Worm (Caenorhabditis elegans) whole organism, L3 larva: ENCODE data around the gene zmp-1.

Source experiments
- aly-2 ChIP-seq: fragments of 150-350 bp; optimal IDR thresholded peaks from 2 replicates; lab custom pipeline; 2014; ENCODE audit warnings: missing biosample characterization, missing genetic modification characterization
- ama-1 ChIP-seq: fragments of 150-350 bp; optimal IDR thresholded peaks from 2 replicates; lab custom pipeline; 2018
- ceh-82 ChIP-seq: fragments of 150-350 bp; optimal IDR thresholded peaks from 2 replicates; lab custom pipeline; 2014; ENCODE audit warnings: missing biosample characterization, missing genetic modification characterization
- daf-12 ChIP-seq: fragments of 150-350 bp; optimal IDR thresholded peaks from 2 replicates; lab custom pipeline; 2014; ENCODE audit warnings: missing biosample characterization, missing genetic modification reagents, missing genetic modification characterization
- elt-2 ChIP-seq: sonication (generic microtip); optimal IDR thresholded peaks from 2 replicates; lab custom pipeline; 2016; ENCODE audit warnings: missing genetic modification reagents, mild to moderate bottlenecking, missing genetic modification characterization, missing compliant biosample characterization
- eor-1 ChIP-seq, 2 experiments: fragments of 150-350 bp; optimal IDR thresholded peaks; 2 replicates each; lab custom pipeline; 2014 to 2018; ENCODE audit warnings: missing biosample characterization in 2 of 2, missing genetic modification characterization in 2 of 2
- fkh-10 ChIP-seq: sonication (generic microtip); optimal IDR thresholded peaks from 2 replicates; lab custom pipeline; 2017; ENCODE audit warnings: missing biosample characterization, missing genetic modification reagents, missing genetic modification characterization
- hmg-11 ChIP-seq: sonication (generic microtip); optimal IDR thresholded peaks from 2 replicates; lab custom pipeline; 2016; ENCODE audit warnings: missing genetic modification characterization, missing compliant biosample characterization
- lin-39 ChIP-seq: fragments of 150-350 bp; optimal IDR thresholded peaks from 2 replicates; lab custom pipeline; 2018; ENCODE audit warnings: missing biosample characterization, missing genetic modification reagents, missing genetic modification characterization
- mdl-1 ChIP-seq: fragments of 150-350 bp; optimal IDR thresholded peaks from 2 replicates; lab custom pipeline; 2014; ENCODE audit warnings: missing biosample characterization, missing genetic modification characterization
- nfya-1 ChIP-seq: sonication (generic microtip); optimal IDR thresholded peaks from 2 replicates; lab custom pipeline; 2017; ENCODE audit warnings: missing genetic modification characterization, mild to moderate bottlenecking, missing compliant biosample characterization, antibody characterized with exemption, moderate library complexity; ENCODE audit not compliant: insufficient read depth
- nhr-11 ChIP-seq: fragments of 150-350 bp; optimal IDR thresholded peaks from 2 replicates; lab custom pipeline; 2014; ENCODE audit warnings: missing biosample characterization, missing genetic modification characterization
- nhr-23 ChIP-seq: fragments of 150-350 bp; optimal IDR thresholded peaks from 2 replicates; lab custom pipeline; 2014; ENCODE audit warnings: missing biosample characterization, missing genetic modification reagents, missing genetic modification characterization
- nhr-25 ChIP-seq: sonication (generic microtip); optimal IDR thresholded peaks from 2 replicates; lab custom pipeline; 2017; ENCODE audit warnings: missing biosample characterization, missing genetic modification characterization
- nhr-43 ChIP-seq: sonication (generic microtip); optimal IDR thresholded peaks from 2 replicates; lab custom pipeline; 2016; ENCODE audit warnings: mild to moderate bottlenecking, missing genetic modification characterization, missing compliant biosample characterization; ENCODE audit not compliant: poor library complexity, severe bottlenecking
- nhr-77 ChIP-seq: fragments of 150-350 bp; optimal IDR thresholded peaks from 2 replicates; lab custom pipeline; 2014; ENCODE audit warnings: missing biosample characterization, missing genetic modification characterization
- pha-4 ChIP-seq: fragments of 150-350 bp; optimal IDR thresholded peaks from 2 replicates; lab custom pipeline; 2014; ENCODE audit warnings: missing biosample characterization, missing genetic modification reagents, missing genetic modification characterization
- pqm-1 ChIP-seq: fragments of 150-350 bp; optimal IDR thresholded peaks from 2 replicates; lab custom pipeline; 2017; ENCODE audit warnings: missing biosample characterization, missing genetic modification characterization, inconsistent platforms
- snpc-4 ChIP-seq: fragments of 150-350 bp; optimal IDR thresholded peaks from 2 replicates; lab custom pipeline; 2014; ENCODE audit warnings: missing biosample characterization, missing genetic modification characterization
- tbx-2 ChIP-seq: sonication (generic microtip); optimal IDR thresholded peaks from 2 replicates; lab custom pipeline; 2016; ENCODE audit warnings: mild to moderate bottlenecking, missing genetic modification characterization, missing compliant biosample characterization
- ztf-11 ChIP-seq: fragments of 150-350 bp; optimal IDR thresholded peaks from 2 replicates; lab custom pipeline; 2014; ENCODE audit warnings: missing biosample characterization, missing genetic modification characterization
- ztf-4 ChIP-seq: fragments of 150-350 bp; optimal IDR thresholded peaks from 2 replicates; lab custom pipeline; 2014; ENCODE audit warnings: missing biosample characterization, missing genetic modification characterization

zmp-1 gene

DNA sequence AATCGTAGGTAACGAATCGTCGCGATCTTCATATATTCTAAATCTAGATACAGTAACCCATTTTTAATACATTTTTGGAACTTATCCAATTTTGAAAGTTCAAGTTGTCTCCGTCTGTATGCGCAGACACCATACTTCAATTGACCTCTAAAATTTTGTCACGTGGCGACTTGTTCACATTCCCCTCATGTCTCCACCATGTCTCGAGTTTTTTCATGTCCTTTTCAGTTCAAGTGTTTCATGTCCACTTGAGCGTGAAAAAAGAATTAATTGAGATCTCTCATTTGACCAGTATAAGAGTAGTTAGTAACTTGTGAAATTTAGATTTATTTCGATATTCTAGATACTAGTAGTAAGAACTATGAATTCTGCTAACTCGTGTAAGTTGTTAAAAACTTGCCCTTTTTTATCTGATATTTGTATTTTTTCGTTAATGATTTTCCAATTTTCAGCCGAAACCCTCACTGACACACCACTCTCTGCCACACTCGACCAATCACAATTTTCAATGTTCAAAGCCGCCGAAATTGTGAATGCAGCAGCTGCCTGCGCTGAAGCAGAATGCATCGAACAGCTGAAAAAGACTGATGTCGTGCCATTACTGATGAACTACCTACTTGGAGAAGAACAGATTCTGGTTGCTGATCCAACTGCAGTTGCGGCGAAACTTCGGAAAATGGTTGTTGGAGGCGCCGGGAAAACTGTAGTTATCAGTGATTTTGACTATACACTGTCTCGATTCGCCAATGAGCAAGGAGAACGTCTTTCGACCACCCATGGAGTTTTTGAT is 19.0 kb upstream of the zmp-1 start:
- TF ChIP-seq daf-12 (tag; lab: Kevin White, UChicago) = no peak
- peak; percentile 27 for TF ChIP-seq nhr-23 (tag; lab: Kevin White, UChicago)
- TF ChIP-seq mdl-1 (tag; lab: Kevin White, UChicago) = peak; percentile 22
- peak; percentile 87 for TF ChIP-seq nhr-25 (tag; lab: Kevin White, UChicago)
- peak; percentile 13 for TF ChIP-seq nfya-1 (tag; lab: Kevin White, UChicago)
- peak; percentile 58 for TF ChIP-seq ama-1 (lab: Kevin White, UChicago)
- no peak for TF ChIP-seq ceh-82 (tag; lab: Kevin White, UChicago)

DNA sequence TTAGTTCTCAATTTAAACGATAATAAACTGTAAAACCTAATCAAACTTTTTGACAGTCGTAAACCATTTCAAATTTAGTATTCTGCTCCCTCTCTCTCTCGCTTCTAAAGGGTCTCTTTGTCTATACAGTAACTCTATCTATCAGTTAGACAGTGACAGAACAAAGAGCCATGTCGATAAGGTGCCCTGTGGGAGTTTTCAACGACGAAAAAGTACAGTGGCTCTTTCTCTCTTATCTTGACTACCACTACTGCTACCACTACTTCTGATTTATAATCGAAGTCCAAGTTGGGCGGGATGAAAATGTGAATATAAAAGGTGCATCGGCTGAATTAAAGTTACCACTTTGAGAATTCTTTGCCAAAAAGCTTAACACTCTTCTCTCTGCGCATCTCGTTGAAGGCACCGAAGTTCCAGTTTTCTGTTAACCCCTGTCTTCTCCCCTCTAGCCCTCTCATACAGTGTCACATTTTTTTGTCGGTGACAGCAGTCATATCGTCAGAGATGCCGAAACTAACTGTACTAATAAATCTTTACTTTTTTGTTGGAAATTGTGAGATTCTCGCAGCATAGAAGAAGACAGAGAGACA is 18.1 kb upstream of the zmp-1 start:
- TF ChIP-seq ama-1 (lab: Kevin White, UChicago) (peak; percentile 44), mdl-1 (tag; lab: Kevin White, UChicago) (no peak), ztf-11 (tag; lab: Kevin White, UChicago) (no peak), eor-1 (tag; optimal IDR thresholded peaks at IDR 0.05; lab: Kevin White, UChicago) (no peak), nhr-25 (tag; lab: Kevin White, UChicago) (peak; percentile 17), tbx-2 (tag; lab: Kevin White, UChicago) (no peak), nhr-43 (peak; percentile 27), elt-2 (tag; lab: Kevin White, UChicago) (peak; percentile 75), pqm-1 (tag; lab: Kevin White, UChicago) (peak; percentile 42), nfya-1 (tag; lab: Kevin White, UChicago) (peak; percentile 5)

DNA sequence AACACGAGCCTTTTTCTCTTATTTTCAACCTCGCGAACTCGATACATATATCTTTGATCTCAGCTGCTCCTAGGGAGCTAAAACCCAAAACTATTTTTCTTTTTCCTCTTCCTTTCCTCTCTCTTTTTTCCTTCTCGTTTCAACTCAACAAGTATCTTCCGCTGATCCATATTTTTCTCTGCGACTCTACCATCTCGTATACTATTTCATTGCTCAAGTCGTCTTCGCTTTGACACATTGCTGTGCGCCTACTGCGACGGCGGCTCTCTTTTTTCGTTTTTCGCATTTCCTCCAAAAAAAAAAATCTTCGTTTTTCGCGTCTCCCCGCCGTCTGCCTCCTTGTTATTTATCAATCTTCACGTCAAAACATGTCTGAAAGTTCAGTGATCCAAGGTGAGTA is 17.1 kb upstream of the zmp-1 start:
- TF ChIP-seq fkh-10 = peak; percentile 49
- no peak for TF ChIP-seq nhr-23 (tag; lab: Kevin White, UChicago)
- TF ChIP-seq lin-39 = peak; percentile 54
- peak; percentile 67 for TF ChIP-seq nfya-1 (tag; lab: Kevin White, UChicago)
- TF ChIP-seq snpc-4 = peak; percentile 15
- TF ChIP-seq hmg-11 (tag; lab: Kevin White, UChicago) = peak; percentile 21

DNA sequence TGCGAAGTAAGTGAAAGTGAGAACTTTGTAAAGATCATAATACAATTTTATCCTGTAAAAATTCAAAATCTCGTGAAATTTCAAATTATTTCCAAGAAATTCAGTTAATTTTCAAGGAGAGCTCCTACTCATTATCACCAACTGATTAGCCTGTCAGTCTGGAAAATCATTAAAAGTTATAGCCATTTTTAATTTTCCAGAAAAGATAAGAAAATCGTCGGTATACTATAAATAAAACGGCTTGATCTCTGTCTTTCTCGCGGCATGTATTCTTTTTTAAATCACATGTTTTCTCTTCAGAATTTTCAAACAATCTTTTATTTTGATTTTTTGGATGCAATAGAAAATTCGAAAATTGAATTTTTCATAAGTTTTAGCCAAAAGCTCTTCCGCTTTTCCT is 16.2 kb upstream of the zmp-1 start:
- TF ChIP-seq elt-2 (tag; lab: Kevin White, UChicago) (peak; percentile 50), mdl-1 (tag; lab: Kevin White, UChicago) (no peak)

DNA sequence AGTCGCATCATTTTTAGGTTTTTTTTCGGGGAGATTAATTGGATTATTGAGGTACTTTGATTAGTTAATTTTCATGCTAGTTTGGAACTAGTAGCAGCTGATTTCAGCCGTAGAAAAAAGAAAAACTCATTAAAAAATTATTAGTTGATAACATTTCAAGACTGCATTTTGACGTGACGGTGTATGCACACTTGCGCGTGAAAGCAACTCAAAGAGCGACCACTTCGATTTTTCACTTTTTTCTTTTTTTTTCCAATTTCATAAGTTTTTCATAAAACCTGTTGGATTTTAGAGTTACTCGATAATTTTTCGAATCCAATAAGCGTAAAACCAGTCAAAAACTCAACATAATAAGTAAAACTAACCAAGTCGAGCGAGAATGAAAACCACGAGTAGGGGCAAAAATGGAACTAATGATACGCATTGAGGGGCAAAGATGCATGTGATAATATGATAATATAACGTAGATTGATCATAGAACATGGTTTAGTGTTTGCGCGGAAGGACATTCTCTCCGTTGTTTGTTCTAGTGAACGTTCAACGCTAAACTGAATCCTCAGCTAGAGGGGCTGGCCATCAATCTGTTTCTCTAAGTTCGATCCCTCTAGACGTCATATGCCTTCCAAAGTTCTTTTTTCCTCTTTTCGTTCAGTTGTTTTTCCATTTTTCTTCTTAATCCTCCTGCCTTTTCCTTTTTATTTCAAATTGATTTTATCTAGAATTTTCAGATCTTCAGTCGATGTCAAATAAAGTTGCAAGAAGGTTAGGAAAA is 15.6 kb upstream of the zmp-1 start, which contains the start of the genes F25B5.6 and F25B5.3:
Gene F25B5.6, minus strand, starts transcription at position 572 of the 772 bp plus-strand sequence.
Gene F25B5.3, plus strand, starts transcription at position 722 of the 772 bp plus-strand sequence.
- peak; percentile 22 for TF ChIP-seq elt-2 (tag; lab: Kevin White, UChicago)
- TF ChIP-seq nhr-25 (tag; lab: Kevin White, UChicago) = peak; percentile 25
- TF ChIP-seq pha-4 = peak; percentile 70
- TF ChIP-seq pqm-1 (tag; lab: Kevin White, UChicago) = peak; percentile 40
- TF ChIP-seq nhr-11 (tag; lab: Kevin White, UChicago) = no peak
- TF ChIP-seq ama-1 (lab: Kevin White, UChicago) = no peak
- TF ChIP-seq aly-2 (tag; lab: Kevin White, UChicago) = no peak
- peak; percentile 22 for TF ChIP-seq nfya-1 (tag; lab: Kevin White, UChicago)
- TF ChIP-seq nhr-23 (tag; lab: Kevin White, UChicago) = peak; percentile 8
- TF ChIP-seq nhr-77 (tag; lab: Kevin White, UChicago) = no peak
- TF ChIP-seq tbx-2 (tag; lab: Kevin White, UChicago) = no peak

DNA sequence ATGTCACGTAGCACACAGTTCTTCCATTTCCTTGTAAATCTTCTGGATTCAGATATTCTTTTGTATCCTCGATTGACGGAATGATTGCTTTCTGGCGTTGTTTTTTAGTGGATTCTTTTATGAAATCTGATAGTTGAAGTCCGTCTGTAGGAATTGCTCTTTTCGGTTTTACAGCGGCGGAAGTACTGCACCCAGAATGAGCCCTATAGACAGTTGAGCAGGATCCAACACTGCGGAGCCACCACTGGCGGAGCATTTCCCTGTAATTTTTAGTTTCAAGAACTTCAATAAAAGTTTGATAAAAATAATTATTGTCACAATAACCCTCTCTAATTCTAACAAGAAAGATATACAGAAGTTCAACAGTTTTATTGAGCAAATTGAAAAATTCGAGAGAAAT is 13.1 kb upstream of the zmp-1 start, which contains the start of gene F25B5.5:
Gene F25B5.5, minus strand, starts transcription at position 260 of the 400 bp plus-strand sequence.
- TF ChIP-seq nhr-43 (peak; percentile 1), ztf-4 (tag; lab: Kevin White, UChicago) (no peak), ama-1 (lab: Kevin White, UChicago) (peak; percentile 84)
